Worm (Caenorhabditis elegans) whole organism, mixed stage, embryonic: ENCODE measurements around the gene clec-36.

ENCODE experiments used
- M03D4.4 ChIP-seq: sonication (generic microtip); optimal IDR thresholded peaks from 2 replicates; lab custom pipeline; 2017; ENCODE audit warnings: mild to moderate bottlenecking, missing genetic modification characterization, missing compliant biosample characterization
- bed-3 ChIP-seq: fragments of 200-800 bp; sonication (Bioruptor generic); optimal IDR thresholded peaks from 3 replicates; lab custom pipeline; 2018; ENCODE audit warnings: mild to moderate bottlenecking, missing genetic modification characterization, moderate library complexity, missing compliant biosample characterization
- ceh-43 ChIP-seq: fragments of 200-800 bp; sonication (Bioruptor generic); optimal IDR thresholded peaks from 2 replicates; lab custom pipeline; 2018; ENCODE audit warnings: mild to moderate bottlenecking, missing genetic modification characterization, moderate library complexity, missing compliant biosample characterization
- ceh-83 ChIP-seq: fragments of 200-800 bp; sonication (Bioruptor generic); optimal IDR thresholded peaks from 2 replicates; lab custom pipeline; 2018; ENCODE audit warnings: mild to moderate bottlenecking, missing genetic modification characterization, missing compliant biosample characterization
- ces-1 ChIP-seq: fragments of 150-350 bp; optimal IDR thresholded peaks from 2 replicates; lab custom pipeline; 2014; ENCODE audit warnings: missing biosample characterization, missing genetic modification reagents, missing genetic modification characterization
- cnd-1 ChIP-seq: fragments of 200-800 bp; sonication (Bioruptor generic); optimal IDR thresholded peaks from 2 replicates; lab custom pipeline; 2018; ENCODE audit warnings: mild to moderate bottlenecking, missing genetic modification characterization, missing compliant biosample characterization
- drap-1 ChIP-seq: fragments of 200-800 bp; sonication (Bioruptor generic); optimal IDR thresholded peaks from 3 replicates; lab custom pipeline; 2018; ENCODE audit warnings: mild to moderate bottlenecking, missing genetic modification characterization, missing compliant biosample characterization
- elt-1 ChIP-seq: sonication (generic microtip); optimal IDR thresholded peaks from 2 replicates; lab custom pipeline; 2017; ENCODE audit warnings: missing genetic modification characterization, mild to moderate bottlenecking, missing compliant biosample characterization, antibody characterized with exemption, moderate library complexity, borderline replicate concordance; ENCODE audit not compliant: insufficient read depth
- elt-3 ChIP-seq: fragments of 150-350 bp; optimal IDR thresholded peaks from 2 replicates; lab custom pipeline; 2014; ENCODE audit warnings: missing biosample characterization, missing genetic modification characterization
- flh-1 ChIP-seq: fragments of 200-800 bp; sonication (Bioruptor generic); optimal IDR thresholded peaks from 2 replicates; lab custom pipeline; 2018; ENCODE audit warnings: mild to moderate bottlenecking, missing genetic modification characterization, moderate library complexity, missing compliant biosample characterization
- ham-2 ChIP-seq: fragments of 200-800 bp; sonication (Bioruptor generic); optimal IDR thresholded peaks from 2 replicates; lab custom pipeline; 2018; ENCODE audit warnings: mild to moderate bottlenecking, missing genetic modification characterization, missing compliant biosample characterization
- hlh-1 ChIP-seq: fragments of 150-350 bp; optimal IDR thresholded peaks from 2 replicates; lab custom pipeline; 2014; ENCODE audit warnings: missing biosample characterization, missing genetic modification reagents, missing genetic modification characterization
- lin-13 ChIP-seq: fragments of 150-350 bp; optimal IDR thresholded peaks from 2 replicates; lab custom pipeline; 2014; ENCODE audit warnings: missing biosample characterization, missing genetic modification characterization
- lin-32 ChIP-seq: fragments of 200-800 bp; sonication (Bioruptor generic); optimal IDR thresholded peaks from 2 replicates; lab custom pipeline; 2018; ENCODE audit warnings: mild to moderate bottlenecking, missing genetic modification characterization, missing compliant biosample characterization
- lsy-2 ChIP-seq: fragments of 150-350 bp; optimal IDR thresholded peaks from 2 replicates; lab custom pipeline; 2014; ENCODE audit warnings: missing biosample characterization, missing genetic modification characterization
- mep-1 ChIP-seq: fragments of 150-350 bp; optimal IDR thresholded peaks from 2 replicates; lab custom pipeline; 2017; ENCODE audit warnings: missing biosample characterization, missing genetic modification reagents, missing genetic modification characterization, inconsistent platforms
- mls-2 ChIP-seq: sonication (generic microtip); optimal IDR thresholded peaks from 2 replicates; lab custom pipeline; 2016; ENCODE audit warnings: mild to moderate bottlenecking, missing genetic modification characterization, moderate library complexity, missing compliant biosample characterization
- nhr-12 ChIP-seq: fragments of 150-350 bp; optimal IDR thresholded peaks from 2 replicates; lab custom pipeline; 2014; ENCODE audit warnings: missing biosample characterization, missing genetic modification characterization
- nhr-2 ChIP-seq: fragments of 150-350 bp; optimal IDR thresholded peaks from 2 replicates; lab custom pipeline; 2014; ENCODE audit warnings: missing biosample characterization, missing genetic modification characterization
- nhr-28 ChIP-seq: fragments of 150-350 bp; optimal IDR thresholded peaks from 2 replicates; lab custom pipeline; 2014; ENCODE audit warnings: missing biosample characterization, missing genetic modification characterization
- pha-4 ChIP-seq: fragments of 150-350 bp; optimal IDR thresholded peaks from 2 replicates; lab custom pipeline; 2018; ENCODE audit warnings: missing biosample characterization, missing genetic modification reagents, missing genetic modification characterization
- sem-2 ChIP-seq: fragments of 200-800 bp; sonication (Bioruptor generic); optimal IDR thresholded peaks from 2 replicates; lab custom pipeline; 2018; ENCODE audit warnings: mild to moderate bottlenecking, missing genetic modification characterization, missing compliant biosample characterization
- snpc-4 ChIP-seq: fragments of 150-350 bp; optimal IDR thresholded peaks from 2 replicates; lab custom pipeline; 2014; ENCODE audit warnings: missing biosample characterization, missing genetic modification characterization
- sptf-1 ChIP-seq: sonication (generic microtip); optimal IDR thresholded peaks from 2 replicates; lab custom pipeline; 2017; ENCODE audit warnings: mild to moderate bottlenecking, missing genetic modification characterization, moderate library complexity, missing compliant biosample characterization
- tbx-8 ChIP-seq: fragments of 200-800 bp; sonication (Bioruptor generic); optimal IDR thresholded peaks from 2 replicates; lab custom pipeline; 2018; ENCODE audit warnings: mild to moderate bottlenecking, missing genetic modification characterization, moderate library complexity, missing compliant biosample characterization
- unc-120 ChIP-seq: sonication (generic microtip); optimal IDR thresholded peaks from 2 replicates; lab custom pipeline; 2017; ENCODE audit warnings: missing genetic modification characterization, missing compliant biosample characterization; ENCODE audit not compliant: poor library complexity, severe bottlenecking
- unc-62 ChIP-seq: fragments of 150-350 bp; optimal IDR thresholded peaks from 2 replicates; lab custom pipeline; 2014; ENCODE audit warnings: missing biosample characterization, missing genetic modification reagents, missing genetic modification characterization
- zip-8 ChIP-seq: fragments of 150-350 bp; optimal IDR thresholded peaks from 2 replicates; lab custom pipeline; 2014; ENCODE audit warnings: missing biosample characterization, missing genetic modification characterization
- ztf-11 ChIP-seq: fragments of 150-350 bp; optimal IDR thresholded peaks from 2 replicates; lab custom pipeline; 2014; ENCODE audit warnings: missing biosample characterization, missing genetic modification characterization

Gene clec-36

ce11 chrV:16882260-16882918 is 34.0 kb upstream of the clec-36 start, which contains the start of the genes F09C6.11 and F09C6.12:
TSS of gene F09C6.11 (minus strand) at chrV:16882310.
TSS of gene F09C6.12 (plus strand) at chrV:16882868.
- TF ChIP-seq flh-1 (GFP tag; lab: Kevin White, UChicago) = no peak
- no peak for TF ChIP-seq M03D4.4 (tag; lab: Kevin White, UChicago)
- no peak for TF ChIP-seq pha-4 (tag; lab: Kevin White, UChicago)
- TF ChIP-seq ces-1 (GFP tag; lab: Kevin White, UChicago) = no peak
- TF ChIP-seq ham-2 = no peak
- TF ChIP-seq, all 35 proteins: peak for 0

- TF ChIP-seq tbx-8 (GFP tag; lab: Kevin White, UChicago) (no peak), unc-62 (no peak), nhr-28 (tag; lab: Kevin White, UChicago) (no peak), ztf-11 (tag; lab: Kevin White, UChicago) (no peak), lin-13 (tag; lab: Kevin White, UChicago) (no peak), ham-2 (no peak), sptf-1 (tag; lab: Kevin White, UChicago) (no peak), ceh-83 (GFP tag; lab: Kevin White, UChicago) (no peak), cnd-1 (tag; lab: Kevin White, UChicago) (no peak), hlh-1 (tag; lab: Kevin White, UChicago) (no peak), nhr-2 (no peak), mep-1 (no peak), unc-120 (no peak)
These were observed 32.3 kb upstream of the clec-36 start, which contains the start of gene F09C6.14 for ce11 chrV:16880679-16881078. TSS of gene F09C6.14 (plus strand) at chrV:16880979.

ce11 chrV:16880054-16880453 is 31.7 kb upstream of the clec-36 start, which contains the start of gene F09C6.3:
TSS of gene F09C6.3 (minus strand) at chrV:16880154.
- TF ChIP-seq snpc-4 (tag; lab: Kevin White, UChicago) (no peak), elt-1 (tag; lab: Kevin White, UChicago) (no peak), tbx-8 (GFP tag; lab: Kevin White, UChicago) (no peak), mep-1 (no peak), elt-3 (no peak), ceh-43 (no peak), sptf-1 (tag; lab: Kevin White, UChicago) (no peak), nhr-12 (tag; lab: Kevin White, UChicago) (no peak), lsy-2 (tag; lab: Kevin White, UChicago) (no peak), M03D4.4 (tag; lab: Kevin White, UChicago) (no peak), mls-2 (tag; lab: Kevin White, UChicago) (no peak)

- TF ChIP-seq ztf-11 (tag; lab: Kevin White, UChicago) (no peak), sem-2 (GFP tag; lab: Kevin White, UChicago) (no peak), sptf-1 (tag; lab: Kevin White, UChicago) (no peak), ces-1 (GFP tag; lab: Kevin White, UChicago) (no peak), ceh-83 (GFP tag; lab: Kevin White, UChicago) (no peak), tbx-8 (GFP tag; lab: Kevin White, UChicago) (no peak), flh-1 (GFP tag; lab: Kevin White, UChicago) (no peak), bed-3 (GFP tag; lab: Kevin White, UChicago) (no peak), lin-13 (tag; lab: Kevin White, UChicago) (no peak), drap-1 (GFP tag; lab: Kevin White, UChicago) (no peak), lin-32 (GFP tag; lab: Kevin White, UChicago) (no peak)
- TF ChIP-seq, all 35 proteins: peak for 0
These were observed 31.1 kb upstream of the clec-36 start for ce11 chrV:16879532-16879931.

ce11 chrV:16874966-16875365 is 26.6 kb upstream of the clec-36 start, which contains the start of gene F49A5.10:
TSS of gene F49A5.10 (plus strand) at chrV:16875266.
- TF ChIP-seq lin-13 (tag; lab: Kevin White, UChicago) (no peak), zip-8 (tag; lab: Kevin White, UChicago) (no peak), ceh-43 (no peak)
